Worm (Caenorhabditis elegans): ENCODE data around the gene ZC250.5.

DNA sequence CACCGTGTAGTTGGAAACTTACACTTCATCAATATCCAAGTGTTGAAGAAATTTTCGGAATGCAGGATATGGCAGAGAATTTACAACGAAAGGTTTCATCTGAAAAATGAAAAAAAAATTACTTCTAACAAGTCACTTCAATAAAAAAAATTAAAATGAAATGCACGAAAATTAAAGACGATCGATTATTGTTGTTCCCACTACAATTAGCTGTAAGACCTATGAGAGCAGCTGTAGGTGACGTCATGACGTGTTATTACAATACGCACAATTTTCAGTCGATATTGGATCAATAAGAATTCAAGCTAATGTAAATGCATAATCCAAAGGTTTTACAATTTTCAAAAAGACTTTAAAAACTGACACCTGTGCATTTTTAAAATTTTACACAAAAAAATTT is 45.4 kb upstream of the ZC250.5 start, which contains the start of gene C53A3.1:
- TF ChIP-seq ztf-11 (tag; optimal IDR thresholded peaks at IDR 0.05), result no peak
- TF ChIP-seq nhr-12 (tag; optimal IDR thresholded peaks at IDR 0.05), result no peak

Data from whole organism, L3 larva.